Worm (Caenorhabditis elegans): ENCODE data around the gene pqn-83.

DNA sequence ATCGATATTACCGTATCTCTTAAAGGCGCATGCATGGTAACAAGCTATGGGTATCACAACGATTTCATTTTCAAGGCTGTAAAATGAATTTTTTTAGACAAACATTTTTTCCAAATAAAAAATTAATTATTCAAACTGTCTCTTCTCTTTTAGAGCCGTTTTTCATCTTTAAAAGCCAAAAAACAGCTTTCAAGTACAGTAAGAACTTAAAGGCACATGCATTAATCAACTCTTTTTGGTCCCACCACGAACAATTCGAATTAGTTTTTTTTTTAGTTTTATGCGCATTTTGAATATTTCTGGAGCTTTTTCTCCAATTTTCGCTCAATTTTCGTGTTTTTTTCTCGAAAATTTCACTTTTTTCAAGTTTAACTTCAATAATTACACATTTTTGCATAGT, 5.1 kb upstream of the pqn-83 start:
- TF ChIP-seq W03F9.2 (tag; optimal IDR thresholded peaks at IDR 0.05) = peak; percentile 17
- no peak for TF ChIP-seq him-1 (tag; optimal IDR thresholded peaks at IDR 0.05)
